Fruit fly (Drosophila melanogaster) whole organism, adult: ENCODE results near the gene CG43094.

ENCODE experiments used
- cic ChIP-seq: fragments of 200-800 bp; sonication (Bioruptor generic); optimal IDR thresholded peaks from 2 replicates; lab custom pipeline; 2017; ENCODE audit warnings: missing biosample characterization, mild to moderate bottlenecking, missing genetic modification characterization, moderate library complexity
- cnc ChIP-seq, 2 experiments: fragments of >200 bp; optimal IDR thresholded peaks; 2 replicates each; lab custom pipeline; 2017
- kay ChIP-seq: fragments of 200-800 bp; sonication (Bioruptor generic); peaks from one replicate; lab custom pipeline; 2016; ENCODE audit warnings: missing biosample characterization, missing genetic modification characterization, borderline replicate concordance

DNA sequence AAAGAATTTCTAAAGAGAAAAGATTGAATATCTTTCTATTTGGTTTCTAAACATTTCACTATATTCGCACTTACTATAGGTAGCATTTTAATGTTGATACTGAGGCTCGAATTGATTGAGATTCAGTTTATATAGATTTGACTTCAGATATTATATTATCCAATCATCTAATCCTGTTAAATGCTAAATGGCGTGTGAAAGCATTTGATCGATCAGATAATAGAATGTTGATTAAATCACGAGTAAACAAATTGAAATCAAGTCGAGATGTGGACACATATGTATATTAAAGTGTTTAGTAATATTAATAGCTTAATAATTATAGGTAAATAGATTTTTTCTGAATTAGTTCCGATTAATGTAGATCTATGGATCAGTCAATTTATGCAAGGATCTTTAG lies at the start of gene CG43094:
- TF ChIP-seq cnc (optimal IDR thresholded peaks at IDR 0.05; lab: Kevin White, UChicago) (no peak), cic (GFP tag; lab: Kevin White, UChicago) (no peak), kay (GFP tag; lab: Kevin White, UChicago) (no peak)
